Fruit fly (Drosophila melanogaster) S2 (cell line): ENCODE results near the gene qless.

Source experiments
- CG8478 ChIP-seq: fragments of >200 bp; optimal IDR thresholded peaks from 2 replicates; lab custom pipeline; 2018
- CTCF ChIP-seq, 2 experiments: fragments of >200 bp; optimal IDR thresholded peaks; 2 replicates each; lab custom pipeline; 2018

DNA sequence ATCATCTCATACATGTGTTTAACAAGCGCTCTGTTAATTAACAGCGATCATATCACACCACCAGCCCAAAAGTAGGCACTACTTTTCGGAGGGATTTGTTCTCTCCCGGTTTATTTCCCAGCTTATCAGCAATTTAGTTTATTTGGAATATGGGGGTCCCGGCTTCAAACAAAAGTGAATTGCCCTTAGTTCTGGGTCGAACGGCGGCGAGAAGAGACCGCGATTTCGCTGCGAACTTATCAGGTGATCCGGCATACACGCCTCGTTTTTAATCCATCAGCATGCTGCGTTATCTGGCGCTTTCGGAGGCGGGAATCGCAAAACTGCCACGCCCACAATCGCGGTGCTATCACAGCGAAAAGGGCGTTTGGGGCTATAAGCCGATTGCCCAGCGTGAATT is 55.7 kb downstream of the qless start, which contains the start of gene CG1544:
- no peak for TF ChIP-seq CG8478 (lab: Kevin White, UChicago)
- peak in 1 of 2 experiments; percentile 10 for TF ChIP-seq CTCF (optimal IDR thresholded peaks at IDR 0.05; lab: Kevin White, UChicago)
